Fruit fly (Drosophila melanogaster) whole organism, pupa: ENCODE results near the gene CG7560.

Experiments used
- CG10348 ChIP-seq: fragments of 200-800 bp; sonication (Bioruptor generic); IDR thresholded peaks from 2 replicates; pipeline ENCODE4 v1.3.6; 2022; ENCODE audit warnings: missing biosample characterization, missing genetic modification characterization
- CG12605 ChIP-seq: fragments of 200-800 bp; sonication (Bioruptor generic); IDR thresholded peaks from 2 replicates; pipeline ENCODE4 v1.3.6; 2022; ENCODE audit warnings: missing biosample characterization, missing genetic modification characterization
- CG13204 ChIP-seq: fragments of 200-800 bp; sonication (Bioruptor generic); optimal IDR thresholded peaks from 2 replicates; lab custom pipeline; 2018; ENCODE audit warnings: missing biosample characterization, mild to moderate bottlenecking, missing genetic modification characterization, moderate library complexity
- CG14655 ChIP-seq: fragments of 200-800 bp; sonication (Bioruptor generic); optimal IDR thresholded peaks from 3 replicates; lab custom pipeline; 2017; ENCODE audit warnings: mild to moderate bottlenecking, missing biosample characterization, missing genetic modification reagents, missing genetic modification characterization
- CG15710 ChIP-seq: fragments of 200-800 bp; sonication (Bioruptor generic); optimal IDR thresholded peaks from 2 replicates; lab custom pipeline; 2018; ENCODE audit warnings: missing biosample characterization, mild to moderate bottlenecking, missing genetic modification characterization, moderate library complexity
- CG17806 ChIP-seq: fragments of 200-800 bp; sonication (Bioruptor generic); optimal IDR thresholded peaks from 2 replicates; lab custom pipeline; 2018; ENCODE audit warnings: missing biosample characterization, mild to moderate bottlenecking, missing genetic modification characterization, moderate library complexity
- CG32121 ChIP-seq: fragments of 200-800 bp; sonication (Bioruptor generic); IDR thresholded peaks from 2 replicates; pipeline ENCODE4 v1.3.6; 2022; ENCODE audit warnings: missing biosample characterization, missing genetic modification characterization
- CG34367 ChIP-seq: fragments of 200-800 bp; sonication (Bioruptor generic); optimal IDR thresholded peaks from 2 replicates; lab custom pipeline; 2018; ENCODE audit warnings: missing biosample characterization, mild to moderate bottlenecking, missing genetic modification characterization
- CG4496 ChIP-seq: fragments of 200-800 bp; sonication (Bioruptor generic); IDR thresholded peaks from 3 replicates; pipeline ENCODE4 v1.3.6; 2022; ENCODE audit warnings: missing biosample characterization, missing genetic modification characterization
- CG8159 ChIP-seq: fragments of 200-800 bp; sonication (Bioruptor generic); optimal IDR thresholded peaks from 3 replicates; lab custom pipeline; 2018; ENCODE audit warnings: missing biosample characterization, mild to moderate bottlenecking, missing genetic modification characterization, moderate library complexity
- CG8301 ChIP-seq: fragments of 200-800 bp; sonication (Bioruptor generic); optimal IDR thresholded peaks from 2 replicates; lab custom pipeline; 2018; ENCODE audit warnings: missing biosample characterization, mild to moderate bottlenecking, missing genetic modification characterization
- CG9948 ChIP-seq: fragments of 200-800 bp; sonication (Bioruptor generic); optimal IDR thresholded peaks from 2 replicates; lab custom pipeline; 2018; ENCODE audit warnings: missing biosample characterization, mild to moderate bottlenecking, missing genetic modification characterization, moderate library complexity
- D1 ChIP-seq: fragments of 200-800 bp; sonication (Bioruptor generic); optimal IDR thresholded peaks from 2 replicates; lab custom pipeline; 2018; ENCODE audit warnings: missing biosample characterization, mild to moderate bottlenecking, missing genetic modification characterization, moderate library complexity
- EcR ChIP-seq: fragments of 200-800 bp; sonication (Bioruptor generic); optimal IDR thresholded peaks from 3 replicates; lab custom pipeline; 2019; ENCODE audit warnings: missing biosample characterization, missing genetic modification characterization, mild to moderate bottlenecking, moderate library complexity, missing genetic modification reagents
- Ets98B ChIP-seq: fragments of 200-800 bp; sonication (Bioruptor generic); IDR thresholded peaks from 2 replicates; pipeline ENCODE4 v1.3.6; 2022; ENCODE audit warnings: missing biosample characterization, missing genetic modification characterization
- Pif1A ChIP-seq: fragments of 200-800 bp; sonication (Bioruptor generic); optimal IDR thresholded peaks from 3 replicates; lab custom pipeline; 2016; ENCODE audit warnings: missing biosample characterization, missing genetic modification characterization
- Pif1B ChIP-seq: fragments of 200-800 bp; sonication (Bioruptor generic); optimal IDR thresholded peaks from 3 replicates; lab custom pipeline; 2016; ENCODE audit warnings: missing biosample characterization, missing genetic modification characterization
- Snoo ChIP-seq: fragments of 200-800 bp; sonication (Bioruptor generic); optimal IDR thresholded peaks from 3 replicates; lab custom pipeline; 2017; ENCODE audit warnings: missing biosample characterization, mild to moderate bottlenecking, missing genetic modification characterization, inconsistent platforms
- fd96Ca ChIP-seq: fragments of 200-800 bp; sonication (Bioruptor generic); IDR thresholded peaks from 3 replicates; pipeline ENCODE4 v1.3.6; 2022; ENCODE audit warnings: missing biosample characterization, missing genetic modification characterization
- gl ChIP-seq: fragments of 200-800 bp; sonication (Bioruptor generic); optimal IDR thresholded peaks from 2 replicates; lab custom pipeline; 2018; ENCODE audit warnings: missing biosample characterization, mild to moderate bottlenecking, missing genetic modification characterization
- rn ChIP-seq: fragments of 200-800 bp; sonication (Bioruptor generic); IDR thresholded peaks from 2 replicates; pipeline ENCODE4 v1.3.6; 2022; ENCODE audit warnings: missing biosample characterization, missing genetic modification characterization

CG7560 gene

dm6 chr3L:11447022-11447728, 22.2 kb downstream of the CG7560 start:
- TF ChIP-seq gl (tag; lab: Kevin White, UChicago) (peak; percentile 49), D1 (peak; percentile 79), CG4496 (GFP tag; lab: Robert Waterston, UW) (peak; percentile 93), CG8159 (tag; lab: Kevin White, UChicago) (peak; percentile 90), CG13204 (GFP tag; lab: Kevin White, UChicago) (peak; percentile 44), CG8301 (tag; lab: Kevin White, UChicago) (peak; percentile 93), CG14655 (GFP tag; lab: Kevin White, UChicago) (peak; percentile 92), CG15710 (tag; lab: Kevin White, UChicago) (peak; percentile 80), Ets98B (GFP tag; lab: Robert Waterston, UW) (peak; percentile 90), CG32121 (peak; percentile 93), CG17806 (tag; lab: Kevin White, UChicago) (peak; percentile 89), CG34367 (tag; lab: Kevin White, UChicago) (peak; percentile 12), CG9948 (tag; lab: Kevin White, UChicago) (peak; percentile 89), CG12605 (GFP tag; lab: Robert Waterston, UW) (peak; percentile 64), Pif1A (peak; percentile 84), fd96Ca (peak; percentile 83), Pif1B (peak; percentile 74), CG10348 (GFP tag; lab: Robert Waterston, UW) (no peak; the same call in 1 of the 2 replicates), rn (peak; percentile 56; the same call in 1 of the 2 replicates), EcR (peak; percentile 99), Snoo (peak; percentile 18)

dm6 chr3L:11448349-11448748, 23.4 kb downstream of the CG7560 start:
- peak; percentile 82 for TF ChIP-seq fd96Ca
- no peak for TF ChIP-seq CG10348 (GFP tag; lab: Robert Waterston, UW)
- TF ChIP-seq CG15710 (tag; lab: Kevin White, UChicago), result peak; percentile 43
- TF ChIP-seq Pif1B, result peak; percentile 49
- peak; percentile 61 for TF ChIP-seq Pif1A
- TF ChIP-seq CG8301 (tag; lab: Kevin White, UChicago), result peak; percentile 87
- no peak for TF ChIP-seq gl (tag; lab: Kevin White, UChicago)
- peak; percentile 44; the same call in 1 of the 2 replicates for TF ChIP-seq rn
- TF ChIP-seq CG13204 (GFP tag; lab: Kevin White, UChicago), result no peak
- TF ChIP-seq Snoo, result no peak
- peak; percentile 63 for TF ChIP-seq CG32121
- TF ChIP-seq CG34367 (tag; lab: Kevin White, UChicago), result peak; percentile 65
- no peak for TF ChIP-seq EcR
- TF ChIP-seq CG8159 (tag; lab: Kevin White, UChicago), result peak; percentile 55
- no peak for TF ChIP-seq D1
- TF ChIP-seq Ets98B (GFP tag; lab: Robert Waterston, UW), result peak; percentile 79
- peak; percentile 64 for TF ChIP-seq CG9948 (tag; lab: Kevin White, UChicago)
- peak; percentile 67 for TF ChIP-seq CG17806 (tag; lab: Kevin White, UChicago)
- peak; percentile 59 for TF ChIP-seq CG12605 (GFP tag; lab: Robert Waterston, UW)
- peak; percentile 82 for TF ChIP-seq CG14655 (GFP tag; lab: Kevin White, UChicago)
- TF ChIP-seq CG4496 (GFP tag; lab: Robert Waterston, UW), result peak; percentile 85

- TF ChIP-seq CG8159 (tag; lab: Kevin White, UChicago), result peak; percentile 28
- TF ChIP-seq Ets98B (GFP tag; lab: Robert Waterston, UW), result peak; percentile 93
- peak; percentile 97 for TF ChIP-seq fd96Ca
- peak; percentile 77 for TF ChIP-seq Pif1A
- no peak for TF ChIP-seq Snoo
- 0 out of 2 replicates have a peak, but pooled peaks have one; percentile 54 for TF ChIP-seq CG10348 (GFP tag; lab: Robert Waterston, UW)
- peak; percentile 81 for TF ChIP-seq CG9948 (tag; lab: Kevin White, UChicago)
- TF ChIP-seq Pif1B, result peak; percentile 63
- peak; percentile 84 for TF ChIP-seq CG12605 (GFP tag; lab: Robert Waterston, UW)
- peak; percentile 66 for TF ChIP-seq CG17806 (tag; lab: Kevin White, UChicago)
- TF ChIP-seq D1, result peak; percentile 6
- TF ChIP-seq CG13204 (GFP tag; lab: Kevin White, UChicago), result no peak
- no peak for TF ChIP-seq EcR
- TF ChIP-seq CG14655 (GFP tag; lab: Kevin White, UChicago), result peak; percentile 94
- TF ChIP-seq CG15710 (tag; lab: Kevin White, UChicago), result peak; percentile 54
- TF ChIP-seq rn, result peak; percentile 88
- TF ChIP-seq CG4496 (GFP tag; lab: Robert Waterston, UW), result peak; percentile 96
- peak; percentile 50 for TF ChIP-seq CG34367 (tag; lab: Kevin White, UChicago)
- TF ChIP-seq CG32121, result peak; percentile 88
- peak; percentile 91 for TF ChIP-seq CG8301 (tag; lab: Kevin White, UChicago)
- peak; percentile 0 for TF ChIP-seq gl (tag; lab: Kevin White, UChicago)
These were observed 24.0 kb downstream of the CG7560 start for dm6 chr3L:11448935-11449334.

- TF ChIP-seq CG17806 (tag; lab: Kevin White, UChicago) (peak; percentile 41), CG8159 (tag; lab: Kevin White, UChicago) (peak; percentile 43), CG15710 (tag; lab: Kevin White, UChicago) (peak; percentile 5), CG34367 (tag; lab: Kevin White, UChicago) (no peak), Pif1A (peak; percentile 7), CG14655 (GFP tag; lab: Kevin White, UChicago) (peak; percentile 36), CG13204 (GFP tag; lab: Kevin White, UChicago) (no peak), CG4496 (GFP tag; lab: Robert Waterston, UW) (no peak), Ets98B (GFP tag; lab: Robert Waterston, UW) (no peak), gl (tag; lab: Kevin White, UChicago) (no peak), CG9948 (tag; lab: Kevin White, UChicago) (peak; percentile 31), D1 (no peak), CG8301 (tag; lab: Kevin White, UChicago) (no peak)
These were observed 25.6 kb downstream of the CG7560 start for dm6 chr3L:11450535-11450934.

dm6 chr3L:11454461-11454860, 29.5 kb downstream of the CG7560 start:
- TF ChIP-seq Pif1A (no peak), CG4496 (GFP tag; lab: Robert Waterston, UW) (peak; percentile 70), rn (no peak), CG14655 (GFP tag; lab: Kevin White, UChicago) (peak; percentile 4)
